Worm (Caenorhabditis elegans): ENCODE results near the gene K07D4.2.

ce11 chrII:3996005-3996404 is 49.3 kb downstream of the K07D4.2 start, which contains the start of gene clc-22:
- TF ChIP-seq php-3 (GFP tag; IDR thresholded peaks at IDR 0.05) (no peak), nhr-6 (tag; optimal IDR thresholded peaks at IDR 0.05) (no peak)

All from whole organism, L4 larva.